Worm (Caenorhabditis elegans) whole organism, L4 larva: ENCODE data around the gene nhr-238.

Experiments
- arid-1 ChIP-seq: fragments of 200-800 bp; sonication (Bioruptor generic); conservative IDR thresholded peaks from 2 replicates; pipeline ENCODE4 v1.3.6; 2022; ENCODE audit warnings: missing genetic modification reagents, missing genetic modification characterization, missing compliant biosample characterization
- ceh-28 ChIP-seq: fragments of 150-350 bp; optimal IDR thresholded peaks from 2 replicates; lab custom pipeline; 2014; ENCODE audit warnings: missing biosample characterization, missing genetic modification reagents, missing genetic modification characterization
- ceh-82 ChIP-seq: sonication (generic microtip); optimal IDR thresholded peaks from 2 replicates; lab custom pipeline; 2017; ENCODE audit warnings: missing biosample characterization, missing genetic modification characterization
- egl-27 ChIP-seq: sonication (generic microtip); optimal IDR thresholded peaks from 3 replicates; lab custom pipeline; 2017; ENCODE audit warnings: missing biosample characterization, missing genetic modification reagents, missing genetic modification characterization
- mep-1 ChIP-seq: fragments of 150-350 bp; sonication (generic microtip); optimal IDR thresholded peaks from 3 replicates; lab custom pipeline; 2014; ENCODE audit warnings: missing biosample characterization, missing genetic modification characterization
- mxl-2 ChIP-seq: fragments of 200-800 bp; sonication (Bioruptor generic); conservative IDR thresholded peaks from 2 replicates; pipeline ENCODE4 v1.3.6; 2022; ENCODE audit warnings: missing genetic modification reagents, missing genetic modification characterization, missing compliant biosample characterization
- ztf-11 ChIP-seq: fragments of 150-350 bp; optimal IDR thresholded peaks from 2 replicates; lab custom pipeline; 2014; ENCODE audit warnings: missing biosample characterization, missing genetic modification characterization

ce11 chrV:1588128-1588527, 41.1 kb downstream of the nhr-238 start, which contains the start of gene F16B4.5:
- TF ChIP-seq mxl-2 = no peak
- no peak for TF ChIP-seq ztf-11 (tag; lab: Kevin White, UChicago)
- TF ChIP-seq ceh-28 (tag; lab: Kevin White, UChicago) = no peak
- TF ChIP-seq egl-27 (tag; lab: Kevin White, UChicago) = no peak
- TF ChIP-seq ceh-82 (tag; lab: Kevin White, UChicago) = no peak
- TF ChIP-seq mep-1 (tag; lab: Kevin White, UChicago) = no peak
- TF ChIP-seq arid-1 (GFP tag; lab: Robert Waterston, UW) = no peak
